Worm (Caenorhabditis elegans) whole organism, L3 larva: Measurements from ENCODE around the gene T05A7.1.

Experiments
- R02D3.7 ChIP-seq: fragments of 150-350 bp; optimal IDR thresholded peaks from 2 replicates; lab custom pipeline; 2014; ENCODE audit warnings: missing biosample characterization, missing genetic modification characterization
- ZK546.5 ChIP-seq: sonication (generic microtip); optimal IDR thresholded peaks from 2 replicates; lab custom pipeline; 2017; ENCODE audit warnings: missing biosample characterization, missing genetic modification characterization
- aly-2 ChIP-seq: fragments of 150-350 bp; optimal IDR thresholded peaks from 2 replicates; lab custom pipeline; 2014; ENCODE audit warnings: missing biosample characterization, missing genetic modification characterization
- ama-1 ChIP-seq: fragments of 150-350 bp; optimal IDR thresholded peaks from 2 replicates; lab custom pipeline; 2018
- ceh-16 ChIP-seq: sonication (generic microtip); optimal IDR thresholded peaks from 2 replicates; lab custom pipeline; 2017; ENCODE audit warnings: missing biosample characterization, missing genetic modification characterization
- ceh-28 ChIP-seq: fragments of 150-350 bp; optimal IDR thresholded peaks from 2 replicates; lab custom pipeline; 2014; ENCODE audit warnings: missing biosample characterization, missing genetic modification reagents, missing genetic modification characterization
- ceh-82 ChIP-seq: fragments of 150-350 bp; optimal IDR thresholded peaks from 2 replicates; lab custom pipeline; 2014; ENCODE audit warnings: missing biosample characterization, missing genetic modification characterization
- ceh-9 ChIP-seq: sonication (generic microtip); optimal IDR thresholded peaks from 2 replicates; lab custom pipeline; 2018; ENCODE audit warnings: missing biosample characterization, missing genetic modification characterization
- daf-12 ChIP-seq: fragments of 150-350 bp; optimal IDR thresholded peaks from 2 replicates; lab custom pipeline; 2014; ENCODE audit warnings: missing biosample characterization, missing genetic modification reagents, missing genetic modification characterization
- egl-27 ChIP-seq: sonication (generic microtip); optimal IDR thresholded peaks from 4 replicates; lab custom pipeline; 2017; ENCODE audit warnings: missing biosample characterization, missing genetic modification reagents, missing genetic modification characterization
- egl-5 ChIP-seq: fragments of 150-350 bp; optimal IDR thresholded peaks from 2 replicates; lab custom pipeline; 2017; ENCODE audit warnings: missing biosample characterization, missing genetic modification reagents, missing genetic modification characterization, inconsistent platforms
- elt-1 ChIP-seq: fragments of 150-350 bp; optimal IDR thresholded peaks from 2 replicates; lab custom pipeline; 2014; ENCODE audit warnings: missing biosample characterization, missing genetic modification characterization
- elt-2 ChIP-seq: sonication (generic microtip); optimal IDR thresholded peaks from 2 replicates; lab custom pipeline; 2016; ENCODE audit warnings: missing genetic modification reagents, mild to moderate bottlenecking, missing genetic modification characterization, missing compliant biosample characterization
- elt-3 ChIP-seq, 3 experiments: fragments of 150-350 bp in 1 of 3; sonication (generic microtip) in 2 of 3; optimal IDR thresholded peaks; 2 replicates in 2 of 3; 4 replicates in 1 of 3; lab custom pipeline; 2014 to 2017; ENCODE audit warnings: missing biosample characterization in 3 of 3, missing genetic modification characterization in 3 of 3
- eor-1 ChIP-seq, 2 experiments: fragments of 150-350 bp; optimal IDR thresholded peaks; 2 replicates each; lab custom pipeline; 2014 to 2018; ENCODE audit warnings: missing biosample characterization in 2 of 2, missing genetic modification characterization in 2 of 2
- fkh-10 ChIP-seq: sonication (generic microtip); optimal IDR thresholded peaks from 2 replicates; lab custom pipeline; 2017; ENCODE audit warnings: missing biosample characterization, missing genetic modification reagents, missing genetic modification characterization
- fkh-2 ChIP-seq: fragments of 150-350 bp; optimal IDR thresholded peaks from 2 replicates; lab custom pipeline; 2014; ENCODE audit warnings: missing biosample characterization, missing genetic modification reagents, missing genetic modification characterization
- fos-1 ChIP-seq: fragments of 150-350 bp; optimal IDR thresholded peaks from 2 replicates; lab custom pipeline; 2014; ENCODE audit warnings: missing biosample characterization, missing genetic modification characterization
- hmg-11 ChIP-seq: sonication (generic microtip); optimal IDR thresholded peaks from 2 replicates; lab custom pipeline; 2016; ENCODE audit warnings: missing genetic modification characterization, missing compliant biosample characterization
- jun-1 ChIP-seq: fragments of 150-350 bp; optimal IDR thresholded peaks from 2 replicates; lab custom pipeline; 2014; ENCODE audit warnings: missing biosample characterization, missing genetic modification reagents, missing genetic modification characterization
- lin-15B ChIP-seq: fragments of 150-350 bp; optimal IDR thresholded peaks from 2 replicates; lab custom pipeline; 2014; ENCODE audit warnings: missing biosample characterization, missing genetic modification characterization
- lin-39 ChIP-seq: fragments of 150-350 bp; optimal IDR thresholded peaks from 2 replicates; lab custom pipeline; 2018; ENCODE audit warnings: missing biosample characterization, missing genetic modification reagents, missing genetic modification characterization
- lsy-12 ChIP-seq: sonication (generic microtip); optimal IDR thresholded peaks from 2 replicates; lab custom pipeline; 2016; ENCODE audit warnings: mild to moderate bottlenecking, missing genetic modification characterization, missing compliant biosample characterization
- mdl-1 ChIP-seq: fragments of 150-350 bp; optimal IDR thresholded peaks from 2 replicates; lab custom pipeline; 2014; ENCODE audit warnings: missing biosample characterization, missing genetic modification characterization
- mml-1 ChIP-seq: fragments of 150-350 bp; sonication (generic microtip); optimal IDR thresholded peaks from 3 replicates; lab custom pipeline; 2014; ENCODE audit warnings: missing biosample characterization, missing genetic modification characterization
- nfya-1 ChIP-seq: sonication (generic microtip); optimal IDR thresholded peaks from 2 replicates; lab custom pipeline; 2017; ENCODE audit warnings: missing genetic modification characterization, mild to moderate bottlenecking, missing compliant biosample characterization, antibody characterized with exemption, moderate library complexity; ENCODE audit not compliant: insufficient read depth
- nhr-11 ChIP-seq: fragments of 150-350 bp; optimal IDR thresholded peaks from 2 replicates; lab custom pipeline; 2014; ENCODE audit warnings: missing biosample characterization, missing genetic modification characterization
- nhr-12 ChIP-seq: fragments of 150-350 bp; optimal IDR thresholded peaks from 2 replicates; lab custom pipeline; 2014; ENCODE audit warnings: missing biosample characterization, missing genetic modification characterization
- nhr-23 ChIP-seq: fragments of 150-350 bp; optimal IDR thresholded peaks from 2 replicates; lab custom pipeline; 2014; ENCODE audit warnings: missing biosample characterization, missing genetic modification reagents, missing genetic modification characterization
- nhr-237 ChIP-seq: fragments of 150-350 bp; optimal IDR thresholded peaks from 2 replicates; lab custom pipeline; 2014; ENCODE audit warnings: missing biosample characterization, missing genetic modification characterization
- nhr-25 ChIP-seq: sonication (generic microtip); optimal IDR thresholded peaks from 2 replicates; lab custom pipeline; 2017; ENCODE audit warnings: missing biosample characterization, missing genetic modification characterization
- nhr-28 ChIP-seq: fragments of 150-350 bp; optimal IDR thresholded peaks from 2 replicates; lab custom pipeline; 2014; ENCODE audit warnings: missing biosample characterization, missing genetic modification characterization
- nhr-43 ChIP-seq: sonication (generic microtip); optimal IDR thresholded peaks from 2 replicates; lab custom pipeline; 2016; ENCODE audit warnings: mild to moderate bottlenecking, missing genetic modification characterization, missing compliant biosample characterization; ENCODE audit not compliant: poor library complexity, severe bottlenecking
- nhr-67 ChIP-seq: fragments of 150-350 bp; optimal IDR thresholded peaks from 2 replicates; lab custom pipeline; 2014; ENCODE audit warnings: missing biosample characterization, missing genetic modification characterization
- nhr-76 ChIP-seq: fragments of 150-350 bp; sonication (generic microtip); optimal IDR thresholded peaks from 5 replicates; lab custom pipeline; 2014; ENCODE audit warnings: missing biosample characterization, missing genetic modification characterization
- nhr-77 ChIP-seq: fragments of 150-350 bp; optimal IDR thresholded peaks from 2 replicates; lab custom pipeline; 2014; ENCODE audit warnings: missing biosample characterization, missing genetic modification characterization
- pha-4 ChIP-seq: fragments of 150-350 bp; optimal IDR thresholded peaks from 2 replicates; lab custom pipeline; 2014; ENCODE audit warnings: missing biosample characterization, missing genetic modification reagents, missing genetic modification characterization
- pqm-1 ChIP-seq: fragments of 150-350 bp; optimal IDR thresholded peaks from 2 replicates; lab custom pipeline; 2017; ENCODE audit warnings: missing biosample characterization, missing genetic modification characterization, inconsistent platforms
- sea-2 ChIP-seq: fragments of 150-350 bp; sonication (generic microtip); optimal IDR thresholded peaks from 4 replicates; lab custom pipeline; 2014; ENCODE audit warnings: missing biosample characterization, missing genetic modification reagents, missing genetic modification characterization
- skn-1 ChIP-seq: fragments of 150-350 bp; optimal IDR thresholded peaks from 2 replicates; lab custom pipeline; 2014; ENCODE audit warnings: missing biosample characterization, missing genetic modification characterization
- snpc-4 ChIP-seq: fragments of 150-350 bp; optimal IDR thresholded peaks from 2 replicates; lab custom pipeline; 2014; ENCODE audit warnings: missing biosample characterization, missing genetic modification characterization
- tbx-2 ChIP-seq: sonication (generic microtip); optimal IDR thresholded peaks from 2 replicates; lab custom pipeline; 2016; ENCODE audit warnings: mild to moderate bottlenecking, missing genetic modification characterization, missing compliant biosample characterization
- unc-39 ChIP-seq: sonication (generic microtip); optimal IDR thresholded peaks from 4 replicates; lab custom pipeline; 2017; ENCODE audit warnings: missing biosample characterization, missing genetic modification characterization
- unc-62 ChIP-seq: fragments of 150-350 bp; sonication (generic microtip); optimal IDR thresholded peaks from 4 replicates; lab custom pipeline; 2014; ENCODE audit warnings: missing biosample characterization, missing genetic modification reagents, missing genetic modification characterization
- zag-1 ChIP-seq: fragments of 150-350 bp; optimal IDR thresholded peaks from 2 replicates; lab custom pipeline; 2014; ENCODE audit warnings: missing biosample characterization, missing genetic modification characterization
- ztf-11 ChIP-seq: fragments of 150-350 bp; optimal IDR thresholded peaks from 2 replicates; lab custom pipeline; 2014; ENCODE audit warnings: missing biosample characterization, missing genetic modification characterization
- ztf-4 ChIP-seq: fragments of 150-350 bp; optimal IDR thresholded peaks from 2 replicates; lab custom pipeline; 2014; ENCODE audit warnings: missing biosample characterization, missing genetic modification characterization

The T05A7.1 gene

ce11 chrII:4698266-4698771, 20.3 kb downstream of the T05A7.1 start, which contains the start of the genes rpn-5 and scc-1:
TSS of gene rpn-5 (minus strand) at chrII:4698427.
TSS of gene scc-1 (plus strand) at chrII:4698721.
- TF ChIP-seq elt-3 (tag; optimal IDR thresholded peaks at IDR 0.05; lab: Kevin White, UChicago) (no peak), nhr-11 (no peak), nfya-1 (tag; lab: Kevin White, UChicago) (peak; percentile 96), nhr-12 (tag; lab: Kevin White, UChicago) (no peak), nhr-67 (tag; lab: Kevin White, UChicago) (no peak), skn-1 (tag; lab: Kevin White, UChicago) (peak; percentile 99), hmg-11 (tag; lab: Kevin White, UChicago) (no peak), ztf-11 (tag; lab: Kevin White, UChicago) (no peak), nhr-43 (tag; lab: Kevin White, UChicago) (peak; percentile 72), fkh-2 (tag; lab: Kevin White, UChicago) (no peak), ztf-4 (tag; lab: Kevin White, UChicago) (no peak), nhr-28 (tag; lab: Kevin White, UChicago) (no peak), ceh-28 (peak; percentile 11), aly-2 (tag; lab: Kevin White, UChicago) (no peak), lsy-12 (tag; lab: Kevin White, UChicago) (peak; percentile 69), lin-39 (tag; lab: Kevin White, UChicago) (peak; percentile 68), nhr-23 (tag; lab: Kevin White, UChicago) (peak; percentile 87), daf-12 (tag; lab: Kevin White, UChicago) (no peak), elt-2 (peak; percentile 41), pqm-1 (tag; lab: Kevin White, UChicago) (peak; percentile 22), sea-2 (GFP tag; lab: Kevin White, UChicago) (no peak), mml-1 (tag; lab: Kevin White, UChicago) (no peak), elt-1 (no peak), R02D3.7 (peak; percentile 43), jun-1 (tag; lab: Kevin White, UChicago) (no peak), nhr-25 (tag; lab: Kevin White, UChicago) (peak; percentile 78), fkh-10 (GFP tag; lab: Kevin White, UChicago) (peak; percentile 2), lin-15B (tag; lab: Kevin White, UChicago) (peak; percentile 87), zag-1 (no peak), nhr-237 (tag; lab: Kevin White, UChicago) (no peak), unc-62 (GFP tag; lab: Kevin White, UChicago) (no peak), snpc-4 (tag; lab: Kevin White, UChicago) (peak; percentile 49), nhr-77 (tag; lab: Kevin White, UChicago) (no peak), eor-1 (tag; optimal IDR thresholded peaks at IDR 0.05; lab: Kevin White, UChicago) (no peak), ama-1 (lab: Kevin White, UChicago) (no peak), ceh-9 (tag; lab: Kevin White, UChicago) (no peak), ZK546.5 (tag; lab: Kevin White, UChicago) (no peak), egl-5 (peak; percentile 24), ceh-16 (no peak), ceh-82 (tag; lab: Kevin White, UChicago) (no peak), fos-1 (no peak), egl-27 (tag; lab: Kevin White, UChicago) (no peak), mdl-1 (no peak), nhr-76 (tag; lab: Kevin White, UChicago) (no peak), pha-4 (tag; lab: Kevin White, UChicago) (peak; percentile 87), unc-39 (no peak), tbx-2 (tag; lab: Kevin White, UChicago) (no peak)
